Worm (Caenorhabditis elegans): ENCODE measurements around the gene C13E3.1.

The C13E3.1 gene

ce11 chrX:8934246-8934645, 41.3 kb downstream of the C13E3.1 start:
- TF ChIP-seq unc-62 (GFP tag; optimal IDR thresholded peaks at IDR 0.05), result no peak

ce11 chrX:8934988-8935387, 42.1 kb downstream of the C13E3.1 start:
- no peak for TF ChIP-seq unc-62 (GFP tag; optimal IDR thresholded peaks at IDR 0.05)

ce11 chrX:8939389-8939788, 46.5 kb downstream of the C13E3.1 start:
- no peak for TF ChIP-seq unc-62 (GFP tag; optimal IDR thresholded peaks at IDR 0.05)

- no peak for TF ChIP-seq unc-62 (GFP tag; optimal IDR thresholded peaks at IDR 0.05)
Measured at ce11 chrX:8940059-8940458, 47.2 kb downstream of the C13E3.1 start, which contains the start of gene dylt-2. Gene dylt-2 (minus strand): TSS chrX:8940159.

ce11 chrX:8944078-8944477, 51.2 kb downstream of the C13E3.1 start:
- TF ChIP-seq unc-62 (GFP tag; optimal IDR thresholded peaks at IDR 0.05), result no peak

- TF ChIP-seq unc-62 (GFP tag; optimal IDR thresholded peaks at IDR 0.05), result no peak
Measured at ce11 chrX:8945011-8945410, 52.1 kb downstream of the C13E3.1 start.

Data from whole organism, dauer.